In genomic region chr3L:3644337-3645027, dm6 we compare ENCODE assay signal across 2 fruit fly cellular contexts.
TF ChIP-seq lines count a peak whose summit lies in the region.

No protein-coding gene starts in this region.

TF ChIP-seq in whole organism, embryonic, 481 proteins besides CTCF, POLR2A, EP300 and RAD21 (continued from another document):
- TF ChIP-seq oc (tag; optimal IDR thresholded peaks at IDR 0.05; lab: Kevin White, UChicago) (peak; percentile 19), Ssrp (tag; optimal IDR thresholded peaks at IDR 0.05; lab: Kevin White, UChicago) (peak; percentile 43), dimm (GFP tag; IDR thresholded peaks at IDR 0.05; lab: Robert Waterston, UW) (0 out of 2 replicates have a peak, but pooled peaks have one; percentile 5), CG15073 (GFP tag; optimal IDR thresholded peaks at IDR 0.05; lab: Kevin White, UChicago) (no peak), Taf1 (GFP tag; IDR thresholded peaks at IDR 0.05; lab: Robert Waterston, UW) (no peak), Hr3 (GFP tag; optimal IDR thresholded peaks at IDR 0.05; lab: Kevin White, UChicago) (peak; percentile 4), CG4360 (GFP tag; IDR thresholded peaks at IDR 0.05; lab: Robert Waterston, UW) (peak; percentile 73), nmo (GFP tag; optimal IDR thresholded peaks at IDR 0.05; lab: Kevin White, UChicago) (peak; percentile 42), Oli (tag; optimal IDR thresholded peaks at IDR 0.05; lab: Kevin White, UChicago) (peak; percentile 0), row (GFP tag; IDR thresholded peaks at IDR 0.05; lab: Robert Waterston, UW) (peak; percentile 18; the same call in 1 of the 3 replicates), CG7357 (GFP tag; IDR thresholded peaks at IDR 0.05; lab: Robert Waterston, UW) (no peak), Xrp1 (GFP tag; IDR thresholded peaks at IDR 0.05; lab: Robert Waterston, UW) (peak; percentile 39; the same call in 1 of the 2 replicates), HmgZ (tag; optimal IDR thresholded peaks at IDR 0.05; lab: Kevin White, UChicago) (no peak), Elba2 (GFP tag; optimal IDR thresholded peaks at IDR 0.05; lab: Kevin White, UChicago) (no peak), CG18262 (tag; optimal IDR thresholded peaks at IDR 0.05; lab: Kevin White, UChicago) (peak; percentile 21), CG2712 (tag; optimal IDR thresholded peaks at IDR 0.05; lab: Kevin White, UChicago) (peak; percentile 44), al (GFP tag; IDR thresholded peaks at IDR 0.05; lab: Robert Waterston, UW) (0 out of 2 replicates have a peak, but pooled peaks have one; percentile 1), CG7556 (GFP tag; optimal IDR thresholded peaks at IDR 0.05; lab: Kevin White, UChicago) (peak; percentile 1), CG6689 (GFP tag; IDR thresholded peaks at IDR 0.05; lab: Robert Waterston, UW) (peak; percentile 5; the same call in 1 of the 2 replicates), MTF-1 (GFP tag; optimal IDR thresholded peaks at IDR 0.05; lab: Kevin White, UChicago; ENCODE audit: borderline replicate concordance) (no peak), Abd-B (GFP tag; optimal IDR thresholded peaks at IDR 0.05; lab: Kevin White, UChicago) (peak; percentile 14), CG6813 (GFP tag; optimal IDR thresholded peaks at IDR 0.05; lab: Kevin White, UChicago) (no peak), CG6654 (GFP tag; optimal IDR thresholded peaks at IDR 0.05; lab: Kevin White, UChicago) (no peak), tgo (GFP tag; IDR thresholded peaks at IDR 0.05; lab: Robert Waterston, UW) (peak; percentile 15; the same call in 1 of the 3 replicates), gsb-n (tag; optimal IDR thresholded peaks at IDR 0.05; lab: Kevin White, UChicago) (peak; percentile 6), dysf (GFP tag; IDR thresholded peaks at IDR 0.05; lab: Robert Waterston, UW) (0 out of 3 replicates have a peak, but pooled peaks have one; percentile 14), CG1024 (GFP tag; IDR thresholded peaks at IDR 0.05; lab: Robert Waterston, UW) (no peak), ci (GFP tag; IDR thresholded peaks at IDR 0.05; lab: Robert Waterston, UW) (peak; percentile 43; the same call in 1 of the 3 replicates), az2 (GFP tag; optimal IDR thresholded peaks at IDR 0.05; lab: Kevin White, UChicago) (peak; percentile 22), CG12391 (tag; optimal IDR thresholded peaks at IDR 0.05; lab: Kevin White, UChicago) (peak; percentile 32), CG15601 (tag; optimal IDR thresholded peaks at IDR 0.05; lab: Kevin White, UChicago) (peak; percentile 43), Sox102F (GFP tag; optimal IDR thresholded peaks at IDR 0.05; lab: Kevin White, UChicago) (peak; percentile 16), CG8478 (optimal IDR thresholded peaks at IDR 0.05; lab: Kevin White, UChicago) (peak; percentile 41), Med (GFP tag; lab: Kevin White, UChicago) (peak; percentile 15), Hr39 (optimal IDR thresholded peaks at IDR 0.05; lab: Kevin White, UChicago) (no peak), CG8388 (GFP tag; optimal IDR thresholded peaks at IDR 0.05; lab: Kevin White, UChicago) (peak; percentile 37), zf30C (GFP tag; optimal IDR thresholded peaks at IDR 0.05; lab: Kevin White, UChicago) (no peak), prd (optimal IDR thresholded peaks at IDR 0.05; lab: Kevin White, UChicago) (no peak), prd (GFP tag; IDR thresholded peaks at IDR 0.05; lab: Robert Waterston, UW) (peak; percentile 18; the same call in 1 of the 3 replicates)

TF ChIP-seq in whole organism, prepupa, 60 proteins besides CTCF, POLR2A, EP300 and RAD21 (continued from another document):
- no peak for TF ChIP-seq CG6854 (GFP tag; optimal IDR thresholded peaks at IDR 0.05; lab: Kevin White, UChicago)
- TF ChIP-seq CG15336 (GFP tag; IDR thresholded peaks at IDR 0.05; lab: Robert Waterston, UW) = no peak
- no peak for TF ChIP-seq dac (GFP tag; optimal IDR thresholded peaks at IDR 0.05; lab: Kevin White, UChicago)
- TF ChIP-seq CG34406 (GFP tag; optimal IDR thresholded peaks at IDR 0.05; lab: Kevin White, UChicago) = no peak
- peak; percentile 59 for TF ChIP-seq CG3032 (tag; optimal IDR thresholded peaks at IDR 0.05; lab: Kevin White, UChicago)
- TF ChIP-seq Hr39 (GFP tag; optimal IDR thresholded peaks at IDR 0.05; lab: Kevin White, UChicago) = no peak
- no peak for TF ChIP-seq CG11294 (GFP tag; IDR thresholded peaks at IDR 0.05; lab: Robert Waterston, UW)
- no peak for TF ChIP-seq fd85E (GFP tag; optimal IDR thresholded peaks at IDR 0.05; lab: Kevin White, UChicago)
- no peak for TF ChIP-seq cyc (GFP tag; optimal IDR thresholded peaks at IDR 0.05; lab: Kevin White, UChicago)
- TF ChIP-seq OdsH (GFP tag; optimal IDR thresholded peaks at IDR 0.05; lab: Kevin White, UChicago) = peak; percentile 14
- peak; percentile 42 for TF ChIP-seq CG10669 (GFP tag; optimal IDR thresholded peaks at IDR 0.05; lab: Kevin White, UChicago)
- TF ChIP-seq CG4318 (GFP tag; optimal IDR thresholded peaks at IDR 0.05; lab: Kevin White, UChicago) = no peak
- no peak for TF ChIP-seq Sox14 (GFP tag; optimal IDR thresholded peaks at IDR 0.05; lab: Kevin White, UChicago)
- TF ChIP-seq Eip93F (GFP tag; optimal IDR thresholded peaks at IDR 0.05; lab: Kevin White, UChicago) = no peak
- TF ChIP-seq CG8319 (GFP tag; optimal IDR thresholded peaks at IDR 0.05; lab: Kevin White, UChicago) = no peak
- no peak for TF ChIP-seq esn (GFP tag; optimal IDR thresholded peaks at IDR 0.05; lab: Kevin White, UChicago)
- no peak for TF ChIP-seq Blimp-1 (GFP tag; optimal IDR thresholded peaks at IDR 0.05; lab: Kevin White, UChicago)
- TF ChIP-seq CG7368 (GFP tag; optimal IDR thresholded peaks at IDR 0.05; lab: Kevin White, UChicago) = no peak
- TF ChIP-seq acj6 (GFP tag; optimal IDR thresholded peaks at IDR 0.05; lab: Kevin White, UChicago) = peak; percentile 23
- TF ChIP-seq pdm3 (GFP tag; optimal IDR thresholded peaks at IDR 0.05; lab: Kevin White, UChicago) = no peak
- TF ChIP-seq CG11902 (GFP tag; optimal IDR thresholded peaks at IDR 0.05; lab: Kevin White, UChicago) = no peak
- peak; percentile 32; the same call in 1 of the 3 replicates for TF ChIP-seq CG6163 (GFP tag; IDR thresholded peaks at IDR 0.05; lab: Robert Waterston, UW)
- TF ChIP-seq spab (GFP tag; optimal IDR thresholded peaks at IDR 0.05; lab: Kevin White, UChicago) = peak; percentile 39
- no peak for TF ChIP-seq lz (GFP tag; optimal IDR thresholded peaks at IDR 0.05; lab: Kevin White, UChicago)
- no peak for TF ChIP-seq CG1621 (tag; optimal IDR thresholded peaks at IDR 0.05; lab: Kevin White, UChicago)
- TF ChIP-seq vri (GFP tag; optimal IDR thresholded peaks at IDR 0.05; lab: Kevin White, UChicago) = no peak
- no peak for TF ChIP-seq Lpt (GFP tag; optimal IDR thresholded peaks at IDR 0.05; lab: Kevin White, UChicago)
- TF ChIP-seq fd59A (GFP tag; optimal IDR thresholded peaks at IDR 0.05; lab: Kevin White, UChicago) = peak; percentile 3
- peak; percentile 15 for TF ChIP-seq Eip75B (GFP tag; optimal IDR thresholded peaks at IDR 0.05; lab: Kevin White, UChicago)
- TF ChIP-seq CG8119 (GFP tag; IDR thresholded peaks at IDR 0.05; lab: Robert Waterston, UW) = 0 out of 3 replicates have a peak, but pooled peaks have one; percentile 24
- TF ChIP-seq Hr4 (GFP tag; optimal IDR thresholded peaks at IDR 0.05; lab: Kevin White, UChicago) = no peak
- no peak for TF ChIP-seq Sox102F (GFP tag; optimal IDR thresholded peaks at IDR 0.05; lab: Kevin White, UChicago)
- no peak for TF ChIP-seq Smox (GFP tag; optimal IDR thresholded peaks at IDR 0.05; lab: Kevin White, UChicago)
- no peak for TF ChIP-seq eg (GFP tag; IDR thresholded peaks at IDR 0.05; lab: Robert Waterston, UW)
- TF ChIP-seq Ets96B (tag; optimal IDR thresholded peaks at IDR 0.05; lab: Kevin White, UChicago) = peak; percentile 71
- peak; percentile 14 for TF ChIP-seq Eip78C (GFP tag; lab: Kevin White, UChicago)
